Worm (Caenorhabditis elegans): ENCODE measurements around the gene T06D4.6.

T06D4.6 gene

ce11 chrII:3387503-3387902, at the start of gene T06D4.6:
TSS of gene T06D4.6 (minus strand) at chrII:3387603.
- TF ChIP-seq elt-1 (tag; optimal IDR thresholded peaks at IDR 0.05) (no peak), nhr-237 (tag; optimal IDR thresholded peaks at IDR 0.05) (no peak), C34F6.9 (tag; optimal IDR thresholded peaks at IDR 0.05) (no peak), sma-9 (GFP tag; optimal IDR thresholded peaks at IDR 0.05) (no peak), sma-9 (tag; optimal IDR thresholded peaks at IDR 0.05) (no peak), R02D3.7 (tag; optimal IDR thresholded peaks at IDR 0.05) (no peak)

ce11 chrII:3436412-3436811, 49.0 kb upstream of the T06D4.6 start, which contains the start of gene skpo-2:
TSS of gene skpo-2 (minus strand) at chrII:3436512.
- TF ChIP-seq nhr-10 (tag; optimal IDR thresholded peaks at IDR 0.05) (no peak), mab-5 (tag; optimal IDR thresholded peaks at IDR 0.05) (no peak), zag-1 (tag; optimal IDR thresholded peaks at IDR 0.05) (no peak), nhr-11 (tag; optimal IDR thresholded peaks at IDR 0.05) (no peak), aly-2 (tag; optimal IDR thresholded peaks at IDR 0.05) (no peak), blmp-1 (tag; optimal IDR thresholded peaks at IDR 0.05; ENCODE audit: insufficient read depth) (no peak), unc-39 (tag; optimal IDR thresholded peaks at IDR 0.05) (no peak)

ce11 chrII:3434893-3435503, 47.6 kb upstream of the T06D4.6 start:
- TF ChIP-seq snpc-4 (tag; optimal IDR thresholded peaks at IDR 0.05) (peak; percentile 67), nhr-25 (tag; optimal IDR thresholded peaks at IDR 0.05) (peak; percentile 26), ceh-82 (tag; optimal IDR thresholded peaks at IDR 0.05) (no peak), zag-1 (tag; optimal IDR thresholded peaks at IDR 0.05) (no peak), lin-11 (tag; optimal IDR thresholded peaks at IDR 0.05) (no peak)

ce11 chrII:3429400-3429799, 42.0 kb upstream of the T06D4.6 start, which contains the start of gene C16C8.18:
TSS of gene C16C8.18 (plus strand) at chrII:3429700.
- TF ChIP-seq skn-1 (tag; optimal IDR thresholded peaks at IDR 0.05) (no peak), unc-55 (GFP tag; optimal IDR thresholded peaks at IDR 0.05) (peak; percentile 27)

- TF ChIP-seq peb-1 (tag; optimal IDR thresholded peaks at IDR 0.05) (no peak), zag-1 (tag; optimal IDR thresholded peaks at IDR 0.05) (peak; percentile 9), unc-62 (GFP tag; optimal IDR thresholded peaks at IDR 0.05) (no peak), R02D3.7 (tag; optimal IDR thresholded peaks at IDR 0.05) (no peak), aly-2 (tag; optimal IDR thresholded peaks at IDR 0.05) (no peak), ZK546.5 (tag; optimal IDR thresholded peaks at IDR 0.05) (no peak), ama-1 (optimal IDR thresholded peaks at IDR 0.05) (no peak), fos-1 (tag; optimal IDR thresholded peaks at IDR 0.05) (no peak), nhr-25 (tag; optimal IDR thresholded peaks at IDR 0.05) (no peak), unc-55 (GFP tag; optimal IDR thresholded peaks at IDR 0.05) (peak; percentile 73), blmp-1 (tag; optimal IDR thresholded peaks at IDR 0.05; ENCODE audit: insufficient read depth) (no peak), elt-3 (tag; optimal IDR thresholded peaks at IDR 0.05) (no peak), alr-1 (tag; optimal IDR thresholded peaks at IDR 0.05) (no peak), ztf-1 (GFP tag; conservative IDR thresholded peaks at IDR 0.05) (no peak), ztf-4 (tag; optimal IDR thresholded peaks at IDR 0.05) (no peak), nhr-6 (tag; optimal IDR thresholded peaks at IDR 0.05) (no peak), egl-27 (tag; optimal IDR thresholded peaks at IDR 0.05) (no peak), sma-3 (GFP tag; optimal IDR thresholded peaks at IDR 0.05) (no peak), sma-9 (GFP tag; optimal IDR thresholded peaks at IDR 0.05) (no peak), sma-9 (tag; optimal IDR thresholded peaks at IDR 0.05) (no peak), ztf-11 (tag; optimal IDR thresholded peaks at IDR 0.05) (no peak), nhr-23 (tag; optimal IDR thresholded peaks at IDR 0.05) (no peak), lin-39 (tag; optimal IDR thresholded peaks at IDR 0.05) (no peak), unc-39 (tag; optimal IDR thresholded peaks at IDR 0.05) (no peak), nhr-129 (tag; optimal IDR thresholded peaks at IDR 0.05) (peak; percentile 22), skn-1 (tag; optimal IDR thresholded peaks at IDR 0.05) (no peak), ceh-16 (tag; optimal IDR thresholded peaks at IDR 0.05) (no peak), lin-11 (tag; optimal IDR thresholded peaks at IDR 0.05) (peak; percentile 66), lin-13 (GFP tag; optimal IDR thresholded peaks at IDR 0.05) (peak; percentile 17), elt-1 (tag; optimal IDR thresholded peaks at IDR 0.05) (no peak), nhr-11 (tag; optimal IDR thresholded peaks at IDR 0.05) (no peak), ceh-82 (tag; optimal IDR thresholded peaks at IDR 0.05) (no peak), nhr-12 (tag; optimal IDR thresholded peaks at IDR 0.05) (no peak), crh-2 (tag; optimal IDR thresholded peaks at IDR 0.05) (peak; percentile 0), snpc-4 (tag; optimal IDR thresholded peaks at IDR 0.05) (peak; percentile 12), gmeb-1 (tag; optimal IDR thresholded peaks at IDR 0.05) (no peak), nhr-77 (tag; optimal IDR thresholded peaks at IDR 0.05) (no peak), dmd-4 (tag; optimal IDR thresholded peaks at IDR 0.05) (no peak), mab-5 (tag; optimal IDR thresholded peaks at IDR 0.05) (no peak), mdl-1 (tag; optimal IDR thresholded peaks at IDR 0.05) (peak in 1 of 2 experiments; percentile 51), nhr-10 (tag; optimal IDR thresholded peaks at IDR 0.05) (no peak)
Measured at ce11 chrII:3428158-3428704, 40.8 kb upstream of the T06D4.6 start.

Data from whole organism, L2 larva.